Worm (Caenorhabditis elegans): Measurements from ENCODE around the gene rle-1.

DNA sequence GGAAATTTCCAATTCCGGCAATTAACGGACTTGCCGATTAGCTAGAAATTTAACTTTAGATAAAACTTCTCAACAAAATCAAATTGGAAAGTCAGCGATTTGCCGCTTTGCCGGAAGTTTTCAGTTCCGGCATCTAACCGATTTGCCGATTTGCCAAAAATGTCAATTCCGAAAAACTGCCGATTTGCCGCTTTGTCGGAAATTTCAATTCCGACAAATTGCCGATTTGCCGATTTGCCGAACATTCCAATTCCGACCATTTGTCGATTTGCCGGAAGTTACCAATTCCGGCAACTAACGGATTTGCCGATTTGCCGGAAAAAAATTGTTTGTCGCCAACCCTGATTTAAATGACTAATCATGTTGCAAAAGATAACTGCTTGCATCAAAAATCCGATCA is 26.9 kb upstream of the rle-1 start:
- TF ChIP-seq nhr-77 (tag; optimal IDR thresholded peaks at IDR 0.05) (no peak), nhr-23 (tag; optimal IDR thresholded peaks at IDR 0.05) (no peak), ama-1 (optimal IDR thresholded peaks at IDR 0.05) (no peak), ceh-82 (tag; optimal IDR thresholded peaks at IDR 0.05) (no peak)

Measured in whole organism, L3 larva.